Worm (Caenorhabditis elegans): Measurements from ENCODE around the gene nuo-4.

The nuo-4 gene

DNA sequence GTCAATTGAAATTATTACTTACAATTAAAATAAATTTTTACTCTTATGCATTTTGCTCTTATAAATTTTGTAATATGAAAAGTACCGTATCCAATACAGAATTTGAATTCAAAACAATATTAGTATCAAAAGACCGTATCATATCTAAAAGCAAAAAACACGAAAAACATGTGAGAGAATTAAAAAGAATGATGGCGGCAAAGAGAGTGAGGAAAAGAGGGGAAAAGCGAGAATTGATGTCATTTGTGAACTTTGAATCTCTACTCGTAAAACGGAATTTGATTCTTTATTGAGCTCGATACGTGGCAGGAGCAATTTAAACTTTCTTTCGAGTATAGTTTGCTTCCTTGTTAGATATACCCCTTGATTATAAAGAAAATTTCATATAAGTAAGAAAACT lies 4.1 kb downstream of the nuo-4 start:
- peak; percentile 30 for TF ChIP-seq elt-2 (tag; optimal IDR thresholded peaks at IDR 0.05)
- TF ChIP-seq jun-1 (tag; optimal IDR thresholded peaks at IDR 0.05) = peak; percentile 16
- TF ChIP-seq egl-5 (tag; optimal IDR thresholded peaks at IDR 0.05) = no peak

DNA sequence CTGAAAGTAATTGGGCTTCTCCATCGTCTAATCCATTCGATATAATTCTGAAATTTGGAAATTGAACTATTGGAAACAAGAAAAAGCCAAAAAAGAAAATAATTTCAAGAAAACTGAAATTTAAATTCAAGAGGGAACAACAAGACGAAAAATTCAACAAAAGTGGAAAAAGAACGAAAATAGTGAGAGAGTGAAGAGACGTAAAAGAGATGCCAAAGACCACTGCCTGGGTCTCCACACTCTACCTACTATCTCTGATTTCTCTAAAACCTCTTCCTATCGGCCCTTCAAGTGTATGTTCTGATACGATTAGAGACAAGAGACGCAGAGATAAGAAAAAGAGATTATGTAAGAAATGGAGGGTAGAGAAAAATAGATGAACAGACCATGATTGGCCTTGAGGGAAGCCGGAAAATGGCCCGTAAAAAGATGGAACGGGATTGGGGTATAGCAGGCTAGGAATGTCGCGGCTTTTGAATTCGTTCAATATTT lies 4.8 kb downstream of the nuo-4 start, which contains the start of gene ogt-1:
ogt-1 (minus strand) TSS at position 51 of the 492 bp plus-strand sequence.
- TF ChIP-seq nhr-23 (tag; optimal IDR thresholded peaks at IDR 0.05) = peak; percentile 93
- peak; percentile 94 for TF ChIP-seq pha-4 (tag; optimal IDR thresholded peaks at IDR 0.05)
- no peak for TF ChIP-seq elt-3 (tag; optimal IDR thresholded peaks at IDR 0.05)
- TF ChIP-seq nhr-28 (tag; optimal IDR thresholded peaks at IDR 0.05) = no peak
- no peak for TF ChIP-seq daf-12 (tag; optimal IDR thresholded peaks at IDR 0.05)
- peak; percentile 63 for TF ChIP-seq skn-1 (tag; optimal IDR thresholded peaks at IDR 0.05)
- no peak for TF ChIP-seq sea-2 (GFP tag; optimal IDR thresholded peaks at IDR 0.05)
- peak; percentile 86 for TF ChIP-seq hmg-11 (tag; optimal IDR thresholded peaks at IDR 0.05)
- TF ChIP-seq nfya-1 (tag; optimal IDR thresholded peaks at IDR 0.05; ENCODE audit: insufficient read depth) = peak; percentile 94
- no peak for TF ChIP-seq nhr-237 (tag; optimal IDR thresholded peaks at IDR 0.05)
- peak; percentile 66 for TF ChIP-seq mdl-1 (tag; optimal IDR thresholded peaks at IDR 0.05)
- TF ChIP-seq aly-2 (tag; optimal IDR thresholded peaks at IDR 0.05) = no peak
- TF ChIP-seq elt-2 (tag; optimal IDR thresholded peaks at IDR 0.05) = peak; percentile 62
- peak; percentile 32 for TF ChIP-seq unc-62 (GFP tag; optimal IDR thresholded peaks at IDR 0.05)
- no peak for TF ChIP-seq ztf-11 (tag; optimal IDR thresholded peaks at IDR 0.05)
- TF ChIP-seq unc-39 (tag; optimal IDR thresholded peaks at IDR 0.05) = no peak
- TF ChIP-seq ztf-4 (tag; optimal IDR thresholded peaks at IDR 0.05) = peak; percentile 52
- TF ChIP-seq nhr-67 (tag; optimal IDR thresholded peaks at IDR 0.05) = no peak
- TF ChIP-seq fkh-10 (GFP tag; optimal IDR thresholded peaks at IDR 0.05) = peak; percentile 39
- TF ChIP-seq jun-1 (tag; optimal IDR thresholded peaks at IDR 0.05) = peak; percentile 89
- peak; percentile 77 for TF ChIP-seq pqm-1 (tag; optimal IDR thresholded peaks at IDR 0.05)
- TF ChIP-seq tbx-2 (tag; optimal IDR thresholded peaks at IDR 0.05) = peak; percentile 61
- peak; percentile 64 for TF ChIP-seq elt-1 (tag; optimal IDR thresholded peaks at IDR 0.05)
- peak; percentile 86 for TF ChIP-seq egl-5 (tag; optimal IDR thresholded peaks at IDR 0.05)
- peak; percentile 70 for TF ChIP-seq fos-1 (tag; optimal IDR thresholded peaks at IDR 0.05)
- TF ChIP-seq zag-1 (tag; optimal IDR thresholded peaks at IDR 0.05) = no peak
- TF ChIP-seq lin-15B (tag; optimal IDR thresholded peaks at IDR 0.05) = peak; percentile 72
- TF ChIP-seq lsy-12 (tag; optimal IDR thresholded peaks at IDR 0.05) = peak; percentile 58
- TF ChIP-seq egl-27 (tag; optimal IDR thresholded peaks at IDR 0.05) = peak; percentile 83
- TF ChIP-seq mml-1 (tag; optimal IDR thresholded peaks at IDR 0.05) = no peak
- no peak for TF ChIP-seq ZK546.5 (tag; optimal IDR thresholded peaks at IDR 0.05)
- peak in 1 of 2 experiments; percentile 45 for TF ChIP-seq eor-1 (tag; optimal IDR thresholded peaks at IDR 0.05)
- peak; percentile 43 for TF ChIP-seq nhr-77 (tag; optimal IDR thresholded peaks at IDR 0.05)
- TF ChIP-seq ceh-82 (tag; optimal IDR thresholded peaks at IDR 0.05) = no peak
- peak; percentile 87 for TF ChIP-seq ceh-28 (tag; optimal IDR thresholded peaks at IDR 0.05)
- TF ChIP-seq nhr-11 (tag; optimal IDR thresholded peaks at IDR 0.05) = peak; percentile 6
- no peak for TF ChIP-seq nhr-76 (tag; optimal IDR thresholded peaks at IDR 0.05)
- no peak for TF ChIP-seq fkh-2 (tag; optimal IDR thresholded peaks at IDR 0.05)
- TF ChIP-seq snpc-4 (tag; optimal IDR thresholded peaks at IDR 0.05) = peak; percentile 57
- no peak for TF ChIP-seq nhr-12 (tag; optimal IDR thresholded peaks at IDR 0.05)
- peak; percentile 59 for TF ChIP-seq R02D3.7 (tag; optimal IDR thresholded peaks at IDR 0.05)
- TF ChIP-seq ama-1 (optimal IDR thresholded peaks at IDR 0.05) = peak; percentile 80
- peak; percentile 96 for TF ChIP-seq nhr-25 (tag; optimal IDR thresholded peaks at IDR 0.05)
- no peak for TF ChIP-seq ceh-16 (tag; optimal IDR thresholded peaks at IDR 0.05)
- no peak for TF ChIP-seq ceh-9 (tag; optimal IDR thresholded peaks at IDR 0.05)
- TF ChIP-seq nhr-43 (tag; optimal IDR thresholded peaks at IDR 0.05; ENCODE audit: poor library complexity, severe bottlenecking) = peak; percentile 84
- TF ChIP-seq lin-39 (tag; optimal IDR thresholded peaks at IDR 0.05) = no peak

Data from whole organism, L3 larva.